Worm (Caenorhabditis elegans) whole organism, L4 larva: ENCODE results near the gene sri-51.
"Not testable (repeated sequence)": the region's sequence is repeated elsewhere in the genome, so short reads cannot be mapped to it uniquely, and the experiment has no call there.

Experiments used
- Y48G9A.11 ChIP-seq: fragments of 200-800 bp; sonication (Bioruptor generic); IDR thresholded peaks from 2 replicates; pipeline ENCODE4 v1.3.6; 2022; ENCODE audit warnings: missing genetic modification reagents, missing genetic modification characterization, missing compliant biosample characterization
- Y5F2A.4 ChIP-seq: fragments of 200-800 bp; sonication (Bioruptor generic); optimal IDR thresholded peaks from 2 replicates; lab custom pipeline; 2018; ENCODE audit warnings: mild to moderate bottlenecking, missing genetic modification characterization, missing compliant biosample characterization
- aha-1 ChIP-seq: fragments of 150-350 bp; peaks from one replicate; lab custom pipeline; 2014; ENCODE audit warnings: missing biosample characterization, missing genetic modification characterization
- arid-1 ChIP-seq: fragments of 200-800 bp; sonication (Bioruptor generic); conservative IDR thresholded peaks from 2 replicates; pipeline ENCODE4 v1.3.6; 2022; ENCODE audit warnings: missing genetic modification reagents, missing genetic modification characterization, missing compliant biosample characterization
- ceh-62 ChIP-seq: sonication (generic microtip); optimal IDR thresholded peaks from 2 replicates; lab custom pipeline; 2017; ENCODE audit warnings: missing biosample characterization, missing genetic modification characterization
- ces-1 ChIP-seq: fragments of 150-350 bp; sonication (generic microtip); optimal IDR thresholded peaks from 4 replicates; lab custom pipeline; 2014; ENCODE audit warnings: missing biosample characterization, missing genetic modification reagents, missing genetic modification characterization
- daf-8 ChIP-seq: fragments of 200-800 bp; sonication (Bioruptor generic); IDR thresholded peaks from 2 replicates; pipeline ENCODE4 v1.3.6; 2022; ENCODE audit warnings: missing genetic modification characterization, missing compliant biosample characterization
- dmd-6 ChIP-seq: fragments of 200-800 bp; sonication (Bioruptor generic); IDR thresholded peaks from 2 replicates; pipeline ENCODE4 v1.3.6; 2022; ENCODE audit warnings: missing genetic modification reagents, missing genetic modification characterization, missing compliant biosample characterization
- duxl-1 ChIP-seq: sonication (generic microtip); optimal IDR thresholded peaks from 2 replicates; lab custom pipeline; 2016; ENCODE audit warnings: mild to moderate bottlenecking, missing genetic modification characterization, moderate library complexity, missing compliant biosample characterization; ENCODE audit not compliant: poor library complexity
- dve-1 ChIP-seq: sonication (generic microtip); optimal IDR thresholded peaks from 2 replicates; lab custom pipeline; 2017; ENCODE audit warnings: antibody characterized with exemption, mild to moderate bottlenecking, missing genetic modification characterization, missing compliant biosample characterization; ENCODE audit not compliant: insufficient read depth
- egl-43 ChIP-seq: fragments of 200-800 bp; sonication (Bioruptor generic); IDR thresholded peaks from 2 replicates; pipeline ENCODE4 v1.3.6; 2022; ENCODE audit warnings: missing genetic modification reagents, missing genetic modification characterization, missing compliant biosample characterization
- fkh-10 ChIP-seq: fragments of 150-350 bp; optimal IDR thresholded peaks from 2 replicates; lab custom pipeline; 2014; ENCODE audit warnings: missing biosample characterization, missing genetic modification reagents, missing genetic modification characterization
- fos-1 ChIP-seq: fragments of 150-350 bp; optimal IDR thresholded peaks from 2 replicates; lab custom pipeline; 2014; ENCODE audit warnings: missing biosample characterization, missing genetic modification characterization
- hlh-11 ChIP-seq: fragments of 200-800 bp; sonication (Bioruptor generic); optimal IDR thresholded peaks from 2 replicates; lab custom pipeline; 2018; ENCODE audit warnings: mild to moderate bottlenecking, missing genetic modification characterization, missing compliant biosample characterization
- hmg-1.1 ChIP-seq: fragments of 200-800 bp; sonication (Bioruptor generic); IDR thresholded peaks from 2 replicates; pipeline ENCODE4 v1.3.6; 2022; ENCODE audit warnings: missing genetic modification reagents, missing genetic modification characterization, missing compliant biosample characterization
- lsy-2 ChIP-seq, 2 experiments: fragments of 150-350 bp in 1 of 2; sonication (generic microtip) in 1 of 2; optimal IDR thresholded peaks; 2 replicates each; lab custom pipeline; 2014 to 2017; ENCODE audit warnings: missing biosample characterization in 2 of 2, missing genetic modification characterization in 2 of 2
- nhr-25 ChIP-seq: sonication (generic microtip); optimal IDR thresholded peaks from 2 replicates; lab custom pipeline; 2017; ENCODE audit warnings: missing genetic modification characterization, mild to moderate bottlenecking, missing compliant biosample characterization, antibody characterized with exemption, moderate library complexity, borderline replicate concordance; ENCODE audit not compliant: insufficient read depth
- nhr-28 ChIP-seq: fragments of 150-350 bp; optimal IDR thresholded peaks from 2 replicates; lab custom pipeline; 2014; ENCODE audit warnings: missing biosample characterization, missing genetic modification characterization
- nhr-41 ChIP-seq: fragments of 200-800 bp; sonication (Bioruptor generic); IDR thresholded peaks from 2 replicates; pipeline ENCODE4 v1.3.6; 2022; ENCODE audit warnings: missing genetic modification reagents, missing genetic modification characterization, missing compliant biosample characterization
- php-3 ChIP-seq: fragments of 200-800 bp; sonication (Bioruptor generic); IDR thresholded peaks from 2 replicates; pipeline ENCODE4 v1.3.6; 2022; ENCODE audit warnings: missing genetic modification reagents, missing genetic modification characterization, missing compliant biosample characterization
- rbr-2 ChIP-seq: sonication (generic microtip); optimal IDR thresholded peaks from 2 replicates; lab custom pipeline; 2016; ENCODE audit warnings: missing genotype, missing genetic modification characterization, missing compliant biosample characterization
- set-16 ChIP-seq: fragments of 200-800 bp; sonication (Bioruptor generic); IDR thresholded peaks from 2 replicates; pipeline ENCODE4 v1.3.6; 2022; ENCODE audit warnings: missing genetic modification reagents, missing genetic modification characterization, missing compliant biosample characterization
- snpc-1.2 ChIP-seq: fragments of 200-800 bp; sonication (Bioruptor generic); IDR thresholded peaks from 2 replicates; pipeline ENCODE4 v1.3.6; 2022; ENCODE audit warnings: missing genetic modification reagents, missing genetic modification characterization, missing compliant biosample characterization
- spr-1 ChIP-seq: sonication (generic microtip); optimal IDR thresholded peaks from 2 replicates; lab custom pipeline; 2016; ENCODE audit warnings: mild to moderate bottlenecking, missing genetic modification characterization, missing compliant biosample characterization
- zfp-3 ChIP-seq: fragments of 200-800 bp; sonication (Bioruptor generic); conservative IDR thresholded peaks from 2 replicates; pipeline ENCODE4 v1.3.6; 2022; ENCODE audit warnings: missing genetic modification reagents, missing genetic modification characterization, missing compliant biosample characterization
- zip-11 ChIP-seq: fragments of 200-800 bp; sonication (Bioruptor generic); IDR thresholded peaks from 2 replicates; pipeline ENCODE4 v1.3.6; 2022; ENCODE audit warnings: missing genetic modification characterization, missing compliant biosample characterization
- ztf-11 ChIP-seq: fragments of 150-350 bp; optimal IDR thresholded peaks from 2 replicates; lab custom pipeline; 2014; ENCODE audit warnings: missing biosample characterization, missing genetic modification characterization

The sri-51 gene

DNA sequence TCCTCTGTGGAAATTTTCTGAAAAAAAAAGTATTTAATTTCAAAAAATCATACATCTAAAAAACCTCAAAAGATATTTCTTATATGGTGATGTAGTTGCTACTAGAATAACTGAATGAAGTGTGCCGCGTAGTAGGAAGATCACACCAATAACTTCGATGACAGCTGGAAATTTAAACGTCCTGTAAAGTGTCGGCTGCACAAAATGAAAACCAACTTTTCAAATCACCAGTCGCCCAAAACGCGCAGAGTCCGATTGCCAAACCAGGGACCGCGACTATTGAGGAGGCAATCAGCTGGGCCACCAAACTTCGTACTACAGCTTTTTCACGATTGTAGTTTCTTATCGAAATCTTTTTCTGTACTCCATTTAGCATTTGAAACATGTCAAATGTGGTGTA is 2.3 kb upstream of the sri-51 start, which contains the start of gene sri-48:
Gene sri-48 (minus strand): TSS at position 101 of the 400 bp plus-strand sequence.
- TF ChIP-seq daf-8; ztf-11 (tag; lab: Kevin White, UChicago); nhr-41 (GFP tag; lab: Robert Waterston, UW): not testable (repeated sequence)

DNA sequence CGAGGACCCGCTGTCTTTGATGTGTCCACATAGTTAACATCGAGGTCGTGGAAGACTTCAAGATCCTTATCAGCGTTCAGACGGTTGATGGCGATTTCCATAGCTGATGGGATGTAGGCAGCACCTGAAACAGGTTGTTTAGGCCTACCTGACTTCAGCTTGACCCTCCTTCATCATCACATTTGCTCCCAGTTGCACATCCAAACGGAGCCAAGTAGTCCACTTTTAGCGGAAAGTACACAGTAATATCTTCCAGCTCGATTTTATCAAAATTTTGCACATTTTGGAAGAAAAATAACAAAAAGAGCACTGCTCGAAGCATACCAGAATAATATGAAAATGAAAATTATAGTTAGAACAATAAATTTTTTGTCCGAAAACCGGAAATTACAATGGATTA is 1.9 kb downstream of the sri-51 start, which contains the start of gene gcy-15:
Gene gcy-15 (minus strand): TSS at position 101 of the 400 bp plus-strand sequence.
- TF ChIP-seq rbr-2 (tag; lab: Kevin White, UChicago) (no peak), fkh-10 (GFP tag; lab: Kevin White, UChicago) (no peak), dmd-6 (no peak), snpc-1.2 (GFP tag; lab: Robert Waterston, UW) (no peak)

DNA sequence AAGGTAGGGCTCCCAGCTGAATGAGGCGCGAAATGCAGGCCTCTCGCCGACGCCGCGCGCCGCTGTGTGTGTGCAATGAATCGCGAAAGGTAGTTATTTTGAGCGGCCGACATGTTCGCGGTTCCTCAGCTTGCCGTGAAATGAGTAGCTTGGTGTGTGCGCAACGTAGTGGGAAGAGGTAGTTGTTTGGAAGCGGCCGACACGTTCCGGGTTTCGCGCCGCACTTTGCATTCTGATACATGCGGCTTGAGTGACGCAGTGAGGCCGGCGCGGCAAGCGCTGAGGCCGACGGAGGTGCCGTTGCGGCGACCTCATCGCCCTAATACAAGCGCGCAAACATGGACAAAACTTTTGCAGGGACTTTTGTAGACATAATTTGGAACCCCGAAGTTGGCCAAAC is 3.2 kb downstream of the sri-51 start:
- TF ChIP-seq ces-1 (GFP tag; lab: Kevin White, UChicago) (no peak), fkh-10 (GFP tag; lab: Kevin White, UChicago) (no peak), snpc-1.2 (GFP tag; lab: Robert Waterston, UW) (no peak), nhr-25 (no peak), lsy-2 (tag; optimal IDR thresholded peaks at IDR 0.05; lab: Kevin White, UChicago) (no peak), set-16 (GFP tag; lab: Robert Waterston, UW) (peak; percentile 79)

DNA sequence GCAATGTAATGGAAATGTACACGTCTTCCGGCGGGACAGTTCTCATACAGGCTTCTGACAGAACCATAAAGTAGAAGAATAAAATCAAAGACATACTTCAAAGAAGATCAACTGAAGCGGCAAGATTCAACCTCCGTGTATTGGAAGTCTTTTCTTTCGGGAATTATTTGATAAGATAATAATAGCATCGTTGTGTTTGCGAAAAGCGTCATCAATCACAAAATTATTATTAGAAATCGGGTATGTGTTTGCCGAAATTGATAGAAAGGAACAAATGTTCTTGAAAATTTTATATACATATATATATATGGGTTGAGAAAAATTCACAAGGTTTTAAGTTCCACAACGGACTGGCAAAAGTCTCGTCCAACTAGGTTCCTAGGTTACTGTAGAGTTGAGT is 7.4 kb downstream of the sri-51 start, which contains the start of gene Y27F2A.9:
Gene Y27F2A.9 (minus strand): TSS at position 101 of the 400 bp plus-strand sequence.
- TF ChIP-seq Y5F2A.4 (GFP tag; lab: Kevin White, UChicago); ceh-62 (tag; lab: Kevin White, UChicago); zip-11: not testable (repeated sequence)

DNA sequence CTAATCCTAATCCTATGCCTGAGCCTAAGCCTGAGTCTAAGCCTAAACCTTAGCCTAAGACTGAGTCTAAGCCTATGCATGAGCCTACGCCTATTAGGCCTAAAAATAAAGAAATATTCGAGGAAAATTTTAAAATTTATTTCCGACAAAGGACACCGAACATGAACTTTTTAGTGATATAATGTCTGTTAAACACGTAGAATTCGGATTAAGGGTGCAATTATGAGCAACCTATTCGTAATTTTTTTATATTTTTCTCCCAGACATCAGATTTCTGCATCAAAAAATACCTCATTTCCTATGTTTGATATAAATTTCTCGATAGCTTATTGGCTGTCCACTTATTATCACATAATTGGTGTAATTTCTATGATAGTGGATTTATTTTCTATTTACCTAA is 9.9 kb downstream of the sri-51 start, which contains the start of gene Y27F2A.11:
Gene Y27F2A.11 (plus strand): TSS at position 301 of the 400 bp plus-strand sequence.
- TF ChIP-seq php-3 (GFP tag; lab: Robert Waterston, UW); nhr-28 (tag; lab: Kevin White, UChicago); arid-1 (GFP tag; lab: Robert Waterston, UW): not testable (repeated sequence)

DNA sequence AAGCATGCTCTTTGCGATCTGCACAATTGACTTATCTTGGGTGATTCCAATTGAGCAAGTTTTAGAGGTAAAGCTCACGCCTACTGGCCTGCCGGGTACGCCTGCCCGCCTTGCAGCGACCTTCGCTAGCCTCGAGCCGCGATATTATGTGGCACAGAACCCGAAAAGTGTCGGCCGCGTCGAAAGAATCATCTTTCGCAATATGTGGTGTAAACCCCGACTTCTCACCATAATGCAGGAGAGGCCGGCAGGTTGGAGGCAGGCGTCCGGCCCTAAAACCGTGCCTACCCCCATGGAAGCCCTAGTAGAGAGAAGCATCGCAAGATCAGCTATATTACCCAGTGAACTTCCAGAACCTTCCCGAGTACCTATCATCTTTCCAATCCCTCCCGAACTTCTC is 13.1 kb downstream of the sri-51 start:
- TF ChIP-seq egl-43 (0 out of 2 replicates have a peak, but pooled peaks have one; percentile 44), dmd-6 (no peak), aha-1 (peak; percentile 21), ceh-62 (tag; lab: Kevin White, UChicago) (no peak), Y48G9A.11 (GFP tag; lab: Robert Waterston, UW) (peak; percentile 41; the same call in 1 of the 2 replicates), set-16 (GFP tag; lab: Robert Waterston, UW) (peak; percentile 55), fos-1 (tag; lab: Kevin White, UChicago) (no peak), dve-1 (no peak)

DNA sequence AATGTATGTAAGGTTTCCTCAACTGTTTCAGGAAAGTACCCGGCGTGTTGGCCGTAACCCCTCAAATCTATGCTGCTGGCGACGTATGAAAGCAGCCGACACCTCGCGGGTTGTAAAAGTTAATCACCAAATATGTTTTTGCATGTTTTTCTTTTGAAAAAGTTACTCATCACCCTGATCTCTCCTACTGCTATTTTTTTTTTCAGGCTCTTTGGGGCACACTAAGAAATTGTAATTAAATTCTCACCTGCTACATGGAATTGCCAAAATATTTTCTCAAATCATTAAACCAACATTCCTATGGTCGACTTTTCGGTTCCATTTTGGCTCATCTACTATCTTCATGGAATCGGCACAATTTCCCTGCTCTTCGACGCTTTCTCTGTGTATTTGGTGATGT is 14.0 kb downstream of the sri-51 start, which contains the start of gene sri-78:
Gene sri-78 (plus strand): TSS at position 301 of the 400 bp plus-strand sequence.
- TF ChIP-seq hmg-1.1 (GFP tag; lab: Robert Waterston, UW); duxl-1 (tag; lab: Kevin White, UChicago); spr-1 (tag; lab: Kevin White, UChicago): not testable (repeated sequence)

DNA sequence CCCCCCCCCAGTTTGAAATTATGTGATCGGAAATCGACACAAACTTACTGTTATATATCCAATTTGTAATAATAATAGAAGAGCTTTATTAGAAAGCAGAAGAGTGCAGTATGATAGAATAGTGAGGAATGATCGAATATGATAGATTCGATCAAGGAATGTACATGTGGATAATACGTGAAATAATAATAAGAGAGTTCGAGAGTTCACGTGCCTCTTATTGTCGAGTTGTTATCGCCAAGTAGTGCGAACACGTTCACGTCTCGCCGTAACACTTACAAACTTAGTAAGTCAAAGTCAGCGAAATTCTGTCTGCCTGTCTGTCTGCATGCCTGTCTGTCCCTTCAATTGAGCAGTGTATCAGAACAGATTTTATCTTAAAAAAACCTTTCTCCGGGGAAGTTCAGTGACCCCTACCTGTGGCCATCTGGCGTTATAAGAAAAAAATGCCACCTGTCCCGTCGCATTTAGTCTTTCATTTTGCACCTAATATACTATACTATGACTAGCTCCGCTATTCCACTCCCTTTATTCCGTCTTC is 15.5 kb downstream of the sri-51 start, which contains the start of the genes Y27F2A.6 and Y27F2A.8:
Gene Y27F2A.6 (minus strand): TSS at position 101 of the 541 bp plus-strand sequence.
Gene Y27F2A.8 (plus strand): TSS at position 491 of the 541 bp plus-strand sequence.
- not testable (repeated sequence) for TF ChIP-seq nhr-28 (tag; lab: Kevin White, UChicago); zfp-3 (GFP tag; lab: Robert Waterston, UW); hlh-11 (tag; lab: Kevin White, UChicago)
